Fruit fly (Drosophila melanogaster) Kc167 (cell line): ENCODE data around the gene HemK1.

Source experiments
- Myc ChIP-seq: fragments of >200 bp; optimal IDR thresholded peaks from 2 replicates; lab custom pipeline; 2017; ENCODE audit warnings: missing external identifiers
- h ChIP-seq: fragments of >200 bp; optimal IDR thresholded peaks from 3 replicates; lab custom pipeline; 2018; ENCODE audit warnings: missing external identifiers
- insv ChIP-seq: fragments of >200 bp; optimal IDR thresholded peaks from 3 replicates; lab custom pipeline; 2018; ENCODE audit warnings: missing external identifiers
- psq ChIP-seq: fragments of >200 bp; optimal IDR thresholded peaks from 2 replicates; lab custom pipeline; 2017; ENCODE audit warnings: missing external identifiers

- no peak for TF ChIP-seq psq (lab: Kevin White, UChicago)
- no peak for TF ChIP-seq h (lab: Kevin White, UChicago)
- TF ChIP-seq Myc (lab: Kevin White, UChicago) = no peak
- no peak for TF ChIP-seq insv (lab: Kevin White, UChicago)
Measured at dm6 chr2L:6471978-6472776, 4.7 kb upstream of the HemK1 start.
